Fruit fly (Drosophila melanogaster) whole organism, embryonic: Measurements from ENCODE around the gene ohgt.

Experiments
- CG10979 ChIP-seq: fragments of 200-800 bp; sonication (Bioruptor generic); optimal IDR thresholded peaks from 2 replicates; lab custom pipeline; 2018; ENCODE audit warnings: missing biosample characterization, mild to moderate bottlenecking, missing genetic modification characterization, moderate library complexity
- CG2202 ChIP-seq: fragments of 200-800 bp; sonication (Bioruptor generic); optimal IDR thresholded peaks from 2 replicates; lab custom pipeline; 2018; ENCODE audit warnings: missing biosample characterization, mild to moderate bottlenecking, missing genetic modification characterization
- CG6689 ChIP-seq: fragments of 200-800 bp; sonication (Bioruptor generic); IDR thresholded peaks from 2 replicates; pipeline ENCODE4 v1.3.6; 2022; ENCODE audit warnings: missing biosample characterization, missing genetic modification characterization
- Mad ChIP-seq: fragments of 200-800 bp; sonication (Bioruptor generic); optimal IDR thresholded peaks from 2 replicates; lab custom pipeline; 2016; ENCODE audit warnings: missing biosample characterization, missing genetic modification characterization
- Neu2 ChIP-seq: fragments of 200-800 bp; sonication (Bioruptor generic); optimal IDR thresholded peaks from 3 replicates; lab custom pipeline; 2016; ENCODE audit warnings: missing biosample characterization, missing genetic modification characterization, borderline replicate concordance
- Six4 ChIP-seq: fragments of 200-800 bp; sonication (Bioruptor generic); optimal IDR thresholded peaks from 2 replicates; lab custom pipeline; 2016; ENCODE audit warnings: missing biosample characterization, missing genetic modification characterization
- chif ChIP-seq, 2 experiments: fragments of 200-800 bp; sonication (Bioruptor generic); optimal IDR thresholded peaks; 3 replicates each; lab custom pipeline; 2016; ENCODE audit warnings: missing biosample characterization in 2 of 2, missing genetic modification characterization in 2 of 2

dm6 chr3R:10039188-10039587 is 9.8 kb upstream of the ohgt start:
- TF ChIP-seq chif (GFP tag; optimal IDR thresholded peaks at IDR 0.05; lab: Kevin White, UChicago) = no peak
- TF ChIP-seq CG2202 (tag; lab: Kevin White, UChicago) = no peak
- TF ChIP-seq Neu2 (GFP tag; lab: Kevin White, UChicago) = no peak
- no peak for TF ChIP-seq CG10979 (tag; lab: Kevin White, UChicago)
- TF ChIP-seq Mad (GFP tag; lab: Kevin White, UChicago) = no peak
- no peak for TF ChIP-seq CG6689
- TF ChIP-seq Six4 = no peak
